Worm (Caenorhabditis elegans) whole organism, L2 larva: ENCODE data around the gene D1044.4.

Source experiments
- C34F6.9 ChIP-seq: fragments of 150-350 bp; optimal IDR thresholded peaks from 2 replicates; lab custom pipeline; 2014; ENCODE audit warnings: missing biosample characterization, missing genetic modification characterization
- F13H6.1 ChIP-seq: sonication (generic microtip); optimal IDR thresholded peaks from 2 replicates; lab custom pipeline; 2016; ENCODE audit warnings: missing genetic modification characterization, missing compliant biosample characterization
- R02D3.7 ChIP-seq: fragments of 150-350 bp; optimal IDR thresholded peaks from 2 replicates; lab custom pipeline; 2014; ENCODE audit warnings: missing biosample characterization, missing genetic modification characterization
- Y55F3AM.14 ChIP-seq: fragments of 200-800 bp; sonication (Bioruptor generic); optimal IDR thresholded peaks from 2 replicates; lab custom pipeline; 2018; ENCODE audit warnings: mild to moderate bottlenecking, missing genetic modification characterization, missing compliant biosample characterization
- ZK546.5 ChIP-seq: sonication (generic microtip); optimal IDR thresholded peaks from 2 replicates; lab custom pipeline; 2017; ENCODE audit warnings: missing biosample characterization, missing genetic modification characterization
- alr-1 ChIP-seq: fragments of 150-350 bp; optimal IDR thresholded peaks from 2 replicates; lab custom pipeline; 2014; ENCODE audit warnings: missing biosample characterization, missing genetic modification characterization
- aly-2 ChIP-seq: fragments of 150-350 bp; optimal IDR thresholded peaks from 2 replicates; lab custom pipeline; 2014; ENCODE audit warnings: missing biosample characterization, missing genetic modification characterization
- ama-1 ChIP-seq: fragments of 150-350 bp; optimal IDR thresholded peaks from 2 replicates; lab custom pipeline; 2018; ENCODE audit warnings: inconsistent platforms
- blmp-1 ChIP-seq: sonication (generic microtip); optimal IDR thresholded peaks from 2 replicates; lab custom pipeline; 2017; ENCODE audit warnings: missing genetic modification characterization, mild to moderate bottlenecking, missing compliant biosample characterization, antibody characterized with exemption, moderate library complexity; ENCODE audit not compliant: insufficient read depth
- ceh-16 ChIP-seq: fragments of 150-350 bp; optimal IDR thresholded peaks from 2 replicates; lab custom pipeline; 2014; ENCODE audit warnings: missing biosample characterization, missing genetic modification characterization
- ceh-82 ChIP-seq: fragments of 150-350 bp; optimal IDR thresholded peaks from 2 replicates; lab custom pipeline; 2014; ENCODE audit warnings: missing biosample characterization, missing genetic modification characterization
- crh-2 ChIP-seq: sonication (generic microtip); optimal IDR thresholded peaks from 2 replicates; lab custom pipeline; 2017; ENCODE audit warnings: missing biosample characterization, missing genetic modification characterization
- egl-27 ChIP-seq: sonication (generic microtip); optimal IDR thresholded peaks from 3 replicates; lab custom pipeline; 2017; ENCODE audit warnings: missing biosample characterization, missing genetic modification reagents, missing genetic modification characterization
- elt-1 ChIP-seq: fragments of 150-350 bp; optimal IDR thresholded peaks from 2 replicates; lab custom pipeline; 2014; ENCODE audit warnings: missing biosample characterization, missing genetic modification characterization
- elt-3 ChIP-seq: sonication (generic microtip); optimal IDR thresholded peaks from 2 replicates; lab custom pipeline; 2017; ENCODE audit warnings: missing biosample characterization, missing genetic modification characterization
- fos-1 ChIP-seq: fragments of 150-350 bp; optimal IDR thresholded peaks from 2 replicates; lab custom pipeline; 2014; ENCODE audit warnings: missing biosample characterization, missing genetic modification characterization
- gmeb-1 ChIP-seq: fragments of 150-350 bp; optimal IDR thresholded peaks from 2 replicates; lab custom pipeline; 2014; ENCODE audit warnings: missing biosample characterization, missing genetic modification characterization
- lin-11 ChIP-seq: fragments of 150-350 bp; sonication (generic microtip); optimal IDR thresholded peaks from 2 replicates; lab custom pipeline; 2014; ENCODE audit warnings: missing biosample characterization, missing genetic modification characterization, inconsistent platforms, mixed read lengths
- lin-13 ChIP-seq: fragments of 150-350 bp; optimal IDR thresholded peaks from 2 replicates; lab custom pipeline; 2014; ENCODE audit warnings: missing biosample characterization, missing genetic modification reagents, missing genetic modification characterization
- lin-39 ChIP-seq: fragments of 150-350 bp; optimal IDR thresholded peaks from 2 replicates; lab custom pipeline; 2014; ENCODE audit warnings: missing biosample characterization, missing genetic modification reagents, missing genetic modification characterization
- lsy-2 ChIP-seq, 2 experiments: fragments of 150-350 bp in 1 of 2; sonication (generic microtip) in 1 of 2; optimal IDR thresholded peaks; 2 replicates each; lab custom pipeline; 2014 to 2017; ENCODE audit warnings: missing biosample characterization in 2 of 2, missing genetic modification characterization in 2 of 2
- mbf-1 ChIP-seq: sonication (generic microtip); optimal IDR thresholded peaks from 2 replicates; lab custom pipeline; 2017; ENCODE audit warnings: missing biosample characterization, missing genetic modification characterization
- mdl-1 ChIP-seq, 2 experiments: fragments of 150-350 bp in 1 of 2; sonication (generic microtip) in 1 of 2; optimal IDR thresholded peaks; 2 replicates each; lab custom pipeline; 2017; ENCODE audit warnings: missing biosample characterization in 2 of 2, missing genetic modification characterization in 2 of 2
- nhr-11 ChIP-seq: fragments of 150-350 bp; optimal IDR thresholded peaks from 2 replicates; lab custom pipeline; 2014; ENCODE audit warnings: missing biosample characterization, missing genetic modification characterization
- nhr-129 ChIP-seq: fragments of 150-350 bp; optimal IDR thresholded peaks from 2 replicates; lab custom pipeline; 2014; ENCODE audit warnings: missing biosample characterization, missing genetic modification characterization
- nhr-21 ChIP-seq: fragments of 150-350 bp; optimal IDR thresholded peaks from 2 replicates; lab custom pipeline; 2014; ENCODE audit warnings: missing biosample characterization, missing genetic modification characterization
- nhr-237 ChIP-seq: fragments of 150-350 bp; optimal IDR thresholded peaks from 2 replicates; lab custom pipeline; 2014; ENCODE audit warnings: missing biosample characterization, missing genetic modification characterization
- nhr-25 ChIP-seq: fragments of 150-350 bp; sonication (generic microtip); optimal IDR thresholded peaks from 3 replicates; lab custom pipeline; 2014; ENCODE audit warnings: missing biosample characterization, missing genetic modification characterization
- nhr-6 ChIP-seq: fragments of 150-350 bp; optimal IDR thresholded peaks from 2 replicates; lab custom pipeline; 2014; ENCODE audit warnings: missing biosample characterization, missing genetic modification characterization
- sem-4 ChIP-seq: fragments of 150-350 bp; optimal IDR thresholded peaks from 2 replicates; lab custom pipeline; 2014; ENCODE audit warnings: missing biosample characterization, missing genetic modification reagents, missing genetic modification characterization
- skn-1 ChIP-seq: sonication (generic microtip); optimal IDR thresholded peaks from 2 replicates; lab custom pipeline; 2017; ENCODE audit warnings: missing biosample characterization, missing genetic modification characterization
- sma-3 ChIP-seq: sonication (generic microtip); optimal IDR thresholded peaks from 2 replicates; lab custom pipeline; 2016; ENCODE audit warnings: missing genetic modification reagents, missing genetic modification characterization, missing compliant biosample characterization
- sma-9 ChIP-seq, 2 experiments: fragments of 150-350 bp in 1 of 2; sonication (generic microtip) in 1 of 2; optimal IDR thresholded peaks; 2 replicates each; lab custom pipeline; 2014 to 2016; ENCODE audit warnings: missing genetic modification characterization in 2 of 2, mild to moderate bottlenecking in 1 of 2, missing biosample characterization in 1 of 2, missing compliant biosample characterization in 1 of 2, missing genetic modification reagents in 1 of 2, moderate library complexity in 1 of 2
- snpc-4 ChIP-seq: fragments of 150-350 bp; optimal IDR thresholded peaks from 2 replicates; lab custom pipeline; 2014; ENCODE audit warnings: missing biosample characterization, missing genetic modification characterization
- unc-39 ChIP-seq: fragments of 150-350 bp; optimal IDR thresholded peaks from 2 replicates; lab custom pipeline; 2014; ENCODE audit warnings: missing biosample characterization, missing genetic modification characterization
- ztf-1 ChIP-seq: fragments of 200-800 bp; sonication (Bioruptor generic); conservative IDR thresholded peaks from 2 replicates; pipeline ENCODE4 v1.3.6; 2022; ENCODE audit warnings: missing genetic modification characterization, missing compliant biosample characterization
- ztf-11 ChIP-seq: sonication (generic microtip); optimal IDR thresholded peaks from 2 replicates; lab custom pipeline; 2017; ENCODE audit warnings: missing biosample characterization, missing genetic modification characterization
- ztf-4 ChIP-seq: fragments of 150-350 bp; optimal IDR thresholded peaks from 2 replicates; lab custom pipeline; 2014; ENCODE audit warnings: missing biosample characterization, missing genetic modification characterization

Gene D1044.4

ce11 chrIII:5553098-5553497 lies 31.3 kb upstream of the D1044.4 start:
- no peak for TF ChIP-seq sem-4 (tag; lab: Kevin White, UChicago)
- TF ChIP-seq C34F6.9 (tag; lab: Kevin White, UChicago), result peak; percentile 16
- no peak for TF ChIP-seq sma-9 (GFP tag; optimal IDR thresholded peaks at IDR 0.05; lab: Kevin White, UChicago)
- no peak for TF ChIP-seq sma-9 (tag; optimal IDR thresholded peaks at IDR 0.05; lab: Kevin White, UChicago)
- TF ChIP-seq nhr-25 (tag; lab: Kevin White, UChicago), result peak; percentile 62
- TF ChIP-seq ceh-16 (tag; lab: Kevin White, UChicago), result no peak
- no peak for TF ChIP-seq Y55F3AM.14
- TF ChIP-seq ama-1 (lab: Kevin White, UChicago), result peak; percentile 46
- TF ChIP-seq nhr-11 (tag; lab: Kevin White, UChicago), result no peak
- no peak for TF ChIP-seq R02D3.7 (tag; lab: Kevin White, UChicago)
- no peak for TF ChIP-seq ztf-11 (tag; lab: Kevin White, UChicago)
- no peak for TF ChIP-seq unc-39 (tag; lab: Kevin White, UChicago)
- TF ChIP-seq crh-2 (tag; lab: Kevin White, UChicago), result peak; percentile 36

- TF ChIP-seq lsy-2 (tag; optimal IDR thresholded peaks at IDR 0.05; lab: Kevin White, UChicago) (peak in 1 of 2 experiments; percentile 74), F13H6.1 (peak; percentile 75), fos-1 (tag; lab: Kevin White, UChicago) (peak; percentile 51), nhr-25 (tag; lab: Kevin White, UChicago) (peak; percentile 79), unc-39 (tag; lab: Kevin White, UChicago) (no peak), ztf-11 (tag; lab: Kevin White, UChicago) (no peak), snpc-4 (tag; lab: Kevin White, UChicago) (no peak), C34F6.9 (tag; lab: Kevin White, UChicago) (peak; percentile 65), ceh-82 (no peak), ama-1 (lab: Kevin White, UChicago) (peak; percentile 15), mbf-1 (tag; lab: Kevin White, UChicago) (no peak), elt-3 (no peak), sma-3 (GFP tag; lab: Kevin White, UChicago) (peak; percentile 82), elt-1 (tag; lab: Kevin White, UChicago) (peak; percentile 40), lin-11 (tag; lab: Kevin White, UChicago) (no peak), blmp-1 (tag; lab: Kevin White, UChicago) (peak; percentile 48), alr-1 (no peak), mdl-1 (tag; optimal IDR thresholded peaks at IDR 0.05; lab: Kevin White, UChicago) (peak; percentile 65 to 68), skn-1 (tag; lab: Kevin White, UChicago) (no peak), nhr-6 (tag; lab: Kevin White, UChicago) (no peak), ceh-16 (tag; lab: Kevin White, UChicago) (no peak), nhr-21 (tag; lab: Kevin White, UChicago) (peak; percentile 74), crh-2 (tag; lab: Kevin White, UChicago) (peak; percentile 78), nhr-129 (tag; lab: Kevin White, UChicago) (peak; percentile 91), Y55F3AM.14 (no peak), sma-9 (GFP tag; optimal IDR thresholded peaks at IDR 0.05; lab: Kevin White, UChicago) (peak; percentile 95), sma-9 (tag; optimal IDR thresholded peaks at IDR 0.05; lab: Kevin White, UChicago) (peak; percentile 36), ztf-1 (GFP tag; lab: Robert Waterston, UW) (no peak), egl-27 (no peak), gmeb-1 (peak; percentile 60), aly-2 (tag; lab: Kevin White, UChicago) (no peak), ZK546.5 (tag; lab: Kevin White, UChicago) (no peak), lin-39 (no peak), ztf-4 (tag; lab: Kevin White, UChicago) (peak; percentile 46)
These were observed 30.3 kb upstream of the D1044.4 start, which contains the start of gene F09F7.6 for ce11 chrIII:5552072-5552667. Gene F09F7.6 (minus strand): TSS chrIII:5552135.

- TF ChIP-seq ztf-4 (tag; lab: Kevin White, UChicago) (peak; percentile 46), ama-1 (lab: Kevin White, UChicago) (peak; percentile 79), alr-1 (no peak), lin-11 (tag; lab: Kevin White, UChicago) (no peak), crh-2 (tag; lab: Kevin White, UChicago) (peak; percentile 8), sma-3 (GFP tag; lab: Kevin White, UChicago) (peak; percentile 24), F13H6.1 (no peak), nhr-129 (tag; lab: Kevin White, UChicago) (peak; percentile 26), lin-13 (GFP tag; lab: Kevin White, UChicago) (peak; percentile 31), nhr-237 (tag; lab: Kevin White, UChicago) (no peak), lsy-2 (tag; optimal IDR thresholded peaks at IDR 0.05; lab: Kevin White, UChicago) (peak in 1 of 2 experiments; percentile 19)
- TF ChIP-seq, all 48 proteins: peak for 7
These were observed 29.0 kb upstream of the D1044.4 start for ce11 chrIII:5550844-5551243.
